Fruit fly (Drosophila melanogaster) whole organism, wandering third instar larva: Measurements from ENCODE around the gene CG7675.

Source experiments
- Abd-B ChIP-seq: fragments of >200 bp; optimal IDR thresholded peaks from 2 replicates; lab custom pipeline; 2017; ENCODE audit warnings: missing biosample characterization, missing genetic modification characterization
- CG32264 ChIP-seq: fragments of 200-800 bp; sonication (Bioruptor generic); optimal IDR thresholded peaks from 2 replicates; lab custom pipeline; 2016; ENCODE audit warnings: missing biosample characterization, missing genetic modification characterization
- CG9705 ChIP-seq: fragments of 200-800 bp; sonication (Bioruptor generic); optimal IDR thresholded peaks from 2 replicates; lab custom pipeline; 2018; ENCODE audit warnings: missing biosample characterization, mild to moderate bottlenecking, missing genetic modification characterization
- CrebA ChIP-seq: fragments of 200-800 bp; sonication (Bioruptor generic); optimal IDR thresholded peaks from 2 replicates; lab custom pipeline; 2016; ENCODE audit warnings: missing biosample characterization, mild to moderate bottlenecking, missing genetic modification characterization, borderline replicate concordance
- Dfd ChIP-seq: fragments of >200 bp; optimal IDR thresholded peaks from 2 replicates; lab custom pipeline; 2017; ENCODE audit warnings: missing biosample characterization, missing genetic modification characterization
- Dif ChIP-seq: fragments of 200-275, 200-300 bp; sonication (Bioruptor generic); optimal IDR thresholded peaks from 2 replicates; lab custom pipeline; 2018; ENCODE audit warnings: missing biosample characterization, missing genetic modification characterization; ENCODE audit not compliant: partially characterized antibody
- GATAd ChIP-seq: sonication (Bioruptor generic); optimal IDR thresholded peaks from 2 replicates; lab custom pipeline; 2016; ENCODE audit warnings: missing biosample characterization, missing genetic modification characterization
- HLH106 ChIP-seq: fragments of 200-800 bp; optimal IDR thresholded peaks from 3 replicates; lab custom pipeline; 2019; ENCODE audit warnings: missing biosample characterization, mild to moderate bottlenecking, missing genetic modification characterization, moderate library complexity
- Hnf4 ChIP-seq: fragments of 200-800 bp; sonication (Bioruptor generic); optimal IDR thresholded peaks from 2 replicates; lab custom pipeline; 2016; ENCODE audit warnings: missing biosample characterization, mild to moderate bottlenecking, missing genetic modification characterization
- Hr78 ChIP-seq: fragments of >200 bp; optimal IDR thresholded peaks from 2 replicates; lab custom pipeline; 2017; ENCODE audit warnings: missing biosample characterization, missing genetic modification characterization
- Hr83 ChIP-seq: fragments of 200-300 bp; sonication (Bioruptor generic); optimal IDR thresholded peaks from 2 replicates; lab custom pipeline; 2016; ENCODE audit warnings: missing biosample characterization, mild to moderate bottlenecking, missing genetic modification characterization, moderate library complexity; ENCODE audit not compliant: poor library complexity, severe bottlenecking
- Jra ChIP-seq: sonication (Bioruptor generic); optimal IDR thresholded peaks from 2 replicates; lab custom pipeline; 2016; ENCODE audit warnings: missing biosample characterization, missing genetic modification characterization
- Mio ChIP-seq: sonication (Bioruptor generic); optimal IDR thresholded peaks from 2 replicates; lab custom pipeline; 2016; ENCODE audit warnings: missing biosample characterization, missing genetic modification characterization
- Myc ChIP-seq: fragments of >200 bp; optimal IDR thresholded peaks from 2 replicates; lab custom pipeline; 2017
- N ChIP-seq: fragments of >200 bp; optimal IDR thresholded peaks from 2 replicates; lab custom pipeline; 2018; ENCODE audit warnings: missing biosample characterization, missing external identifiers, missing genetic modification characterization
- OdsH ChIP-seq: fragments of 200-800 bp; sonication (Bioruptor generic); optimal IDR thresholded peaks from 2 replicates; lab custom pipeline; 2016; ENCODE audit warnings: missing biosample characterization, mild to moderate bottlenecking, missing genetic modification characterization
- Rel ChIP-seq, 2 experiments: fragments of 200-800 bp; sonication (Bioruptor generic) in 1 of 2; optimal IDR thresholded peaks; 2 replicates in 1 of 2; 3 replicates in 1 of 2; lab custom pipeline; 2016 to 2019; ENCODE audit warnings: mild to moderate bottlenecking in 2 of 2, missing biosample characterization in 2 of 2, missing genetic modification characterization in 2 of 2, moderate library complexity in 1 of 2
- Sp1 ChIP-seq: fragments of 200-800 bp; sonication (Bioruptor generic); optimal IDR thresholded peaks from 3 replicates; lab custom pipeline; 2019; ENCODE audit warnings: missing biosample characterization, mild to moderate bottlenecking, missing genetic modification characterization, moderate library complexity
- Vsx2 ChIP-seq: fragments of 200-300, 225-300 bp; sonication (Bioruptor generic); optimal IDR thresholded peaks from 2 replicates; lab custom pipeline; 2018; ENCODE audit warnings: missing biosample characterization, missing genetic modification characterization; ENCODE audit not compliant: partially characterized antibody
- br ChIP-seq: fragments of 200-800 bp; sonication (Bioruptor generic); optimal IDR thresholded peaks from 2 replicates; lab custom pipeline; 2016; ENCODE audit warnings: missing biosample characterization, missing genetic modification characterization
- brk ChIP-seq: fragments of 200-800 bp; sonication (Bioruptor generic); optimal IDR thresholded peaks from 2 replicates; lab custom pipeline; 2016; ENCODE audit warnings: missing biosample characterization, mild to moderate bottlenecking, missing genetic modification characterization
- dl ChIP-seq, 2 experiments: fragments of 175-275, 200-275 bp in 1 of 2; fragments of 200-275 bp in 1 of 2; sonication (Bioruptor generic); optimal IDR thresholded peaks; lab custom pipeline; 2018; ENCODE audit warnings: mild to moderate bottlenecking in 2 of 2, missing biosample characterization in 2 of 2, missing genetic modification characterization in 2 of 2, moderate library complexity in 2 of 2; ENCODE audit not compliant: partially characterized antibody in 2 of 2, insufficient read depth in 1 of 2
- dmrt93B ChIP-seq: fragments of 200-800 bp; sonication (Bioruptor generic); optimal IDR thresholded peaks from 2 replicates; lab custom pipeline; 2018; ENCODE audit warnings: missing biosample characterization, mild to moderate bottlenecking, missing genetic modification characterization
- dsf ChIP-seq: sonication (Bioruptor generic); optimal IDR thresholded peaks from 2 replicates; lab custom pipeline; 2016; ENCODE audit warnings: missing biosample characterization, missing genetic modification characterization, borderline replicate concordance
- ey ChIP-seq: fragments of 200-800 bp; sonication (Bioruptor generic); optimal IDR thresholded peaks from 2 replicates; lab custom pipeline; 2016; ENCODE audit warnings: missing biosample characterization, missing genetic modification characterization
- foxo ChIP-seq, 2 experiments: fragments of 200-800 bp; sonication (Bioruptor generic); optimal IDR thresholded peaks; 2 replicates in 1 of 2; 3 replicates in 1 of 2; lab custom pipeline; 2016 to 2017; ENCODE audit warnings: missing biosample characterization in 2 of 2, missing genetic modification characterization in 2 of 2
- fru ChIP-seq: fragments of 200-800 bp; sonication (Bioruptor generic); optimal IDR thresholded peaks from 3 replicates; lab custom pipeline; 2016; ENCODE audit warnings: missing biosample characterization, mild to moderate bottlenecking, missing genetic modification characterization
- h ChIP-seq: fragments of 200-800 bp; sonication (Bioruptor generic); optimal IDR thresholded peaks from 3 replicates; lab custom pipeline; 2016; ENCODE audit warnings: missing biosample characterization, mild to moderate bottlenecking, missing genetic modification characterization
- jim ChIP-seq: fragments of 175-275, 200-325 bp; sonication (Bioruptor generic); optimal IDR thresholded peaks from 2 replicates; lab custom pipeline; 2016; ENCODE audit warnings: missing biosample characterization, mild to moderate bottlenecking, missing genetic modification characterization
- lola ChIP-seq: fragments of >200 bp; optimal IDR thresholded peaks from 2 replicates; lab custom pipeline; 2017; ENCODE audit warnings: missing biosample characterization, missing genetic modification characterization
- pan ChIP-seq: fragments of >200 bp; optimal IDR thresholded peaks from 2 replicates; lab custom pipeline; 2017
- psq ChIP-seq: fragments of 200-800 bp; sonication (Bioruptor generic); optimal IDR thresholded peaks from 3 replicates; lab custom pipeline; 2017; ENCODE audit warnings: missing biosample characterization, mild to moderate bottlenecking, missing genetic modification characterization, moderate library complexity
- rgr ChIP-seq: fragments of 200-800 bp; sonication (Bioruptor generic); optimal IDR thresholded peaks from 3 replicates; lab custom pipeline; 2016; ENCODE audit warnings: missing biosample characterization, mild to moderate bottlenecking, missing genetic modification characterization
- sage ChIP-seq: fragments of 200-800 bp; sonication (Bioruptor generic); optimal IDR thresholded peaks from 2 replicates; lab custom pipeline; 2016; ENCODE audit warnings: missing biosample characterization, mild to moderate bottlenecking, missing genetic modification characterization
- sv ChIP-seq: fragments of 200-800 bp; sonication (Bioruptor generic); optimal IDR thresholded peaks from 3 replicates; lab custom pipeline; 2016; ENCODE audit warnings: missing biosample characterization, missing genetic modification characterization
- tai ChIP-seq: sonication (Bioruptor generic); optimal IDR thresholded peaks from 2 replicates; lab custom pipeline; 2016; ENCODE audit warnings: missing biosample characterization, missing genetic modification characterization
- usp ChIP-seq: fragments of >200 bp; optimal IDR thresholded peaks from 2 replicates; lab custom pipeline; 2017; ENCODE audit warnings: missing biosample characterization, missing genetic modification characterization
- woc ChIP-seq: sonication (Bioruptor generic); optimal IDR thresholded peaks from 2 replicates; lab custom pipeline; 2016; ENCODE audit warnings: missing biosample characterization, mild to moderate bottlenecking, missing genetic modification characterization

The CG7675 gene

DNA sequence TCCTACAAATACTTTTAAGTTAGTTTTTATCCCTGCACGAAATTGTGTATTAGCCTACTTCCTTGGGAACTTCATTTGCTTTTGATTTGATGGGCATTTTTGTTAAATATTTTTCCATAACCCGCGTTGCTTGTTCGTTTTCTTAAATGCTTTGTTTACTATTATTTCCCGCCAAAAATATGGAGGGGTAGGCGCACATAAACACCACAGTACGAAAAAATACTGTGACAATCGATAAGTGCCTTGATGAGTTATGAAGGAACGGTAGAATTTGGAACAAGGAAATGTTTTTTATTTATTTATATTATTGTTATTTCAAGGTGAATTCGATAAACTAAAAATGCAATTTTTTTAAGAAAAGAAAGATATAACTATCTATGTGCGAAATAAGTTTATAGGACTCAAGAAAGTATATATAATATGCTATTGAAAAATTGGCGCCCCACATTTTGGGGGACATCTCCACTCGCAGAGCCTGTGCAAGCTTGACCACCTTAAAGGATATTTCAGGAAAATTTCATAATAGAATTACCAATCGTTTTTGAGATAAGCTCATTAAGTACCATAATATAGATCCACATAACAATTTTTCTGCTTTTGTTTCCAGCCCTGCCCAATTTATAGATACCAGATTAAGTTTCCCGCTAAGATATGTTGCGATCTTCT is 14.9 kb downstream of the CG7675 start, which contains the start of the genes WRNexo and Nup43:
TSS of gene WRNexo (minus strand) at position 185 of the 666 bp plus-strand sequence.
TSS of gene Nup43 (plus strand) at position 661 of the 666 bp plus-strand sequence.
- TF ChIP-seq GATAd (no peak), psq (GFP tag; lab: Kevin White, UChicago) (no peak), Jra (GFP tag; lab: Kevin White, UChicago) (no peak), dl (GFP tag; optimal IDR thresholded peaks at IDR 0.05; lab: Kevin White, UChicago; ENCODE audit: insufficient read depth in 1 of 2, partially characterized antibody in 2 of 2) (no peak), HLH106 (tag; lab: Kevin White, UChicago) (peak; percentile 57), jim (GFP tag; lab: Kevin White, UChicago) (no peak), dmrt93B (GFP tag; lab: Kevin White, UChicago) (peak; percentile 20), lola (GFP tag; lab: Kevin White, UChicago) (no peak), dsf (GFP tag; lab: Kevin White, UChicago) (no peak), CG9705 (GFP tag; lab: Kevin White, UChicago) (no peak), woc (peak; percentile 58), Vsx2 (GFP tag; lab: Kevin White, UChicago) (no peak), CrebA (GFP tag; lab: Kevin White, UChicago) (no peak), N (GFP tag; lab: Kevin White, UChicago) (no peak), OdsH (no peak), Hr83 (GFP tag; lab: Kevin White, UChicago) (no peak), rgr (GFP tag; lab: Kevin White, UChicago) (no peak), Sp1 (GFP tag; lab: Kevin White, UChicago) (no peak), foxo (GFP tag; optimal IDR thresholded peaks at IDR 0.05; lab: Kevin White, UChicago) (peak in 1 of 2 experiments; percentile 47), tai (no peak), pan (no peak), Hnf4 (GFP tag; lab: Kevin White, UChicago) (no peak), Mio (GFP tag; lab: Kevin White, UChicago) (no peak), sage (GFP tag; lab: Kevin White, UChicago) (no peak), brk (no peak), br (GFP tag; lab: Kevin White, UChicago) (no peak), usp (GFP tag; lab: Kevin White, UChicago) (no peak), CG32264 (GFP tag; lab: Kevin White, UChicago) (no peak), h (GFP tag; lab: Kevin White, UChicago) (no peak), Myc (lab: Kevin White, UChicago) (peak; percentile 4), Hr78 (GFP tag; lab: Kevin White, UChicago) (no peak), ey (GFP tag; lab: Kevin White, UChicago) (peak; percentile 7), Abd-B (GFP tag; lab: Kevin White, UChicago) (no peak), Rel (GFP tag; optimal IDR thresholded peaks at IDR 0.05; lab: Kevin White, UChicago) (no peak), Rel (tag; optimal IDR thresholded peaks at IDR 0.05; lab: Kevin White, UChicago) (no peak), sv (GFP tag; lab: Kevin White, UChicago) (peak; percentile 14), fru (no peak), Dif (GFP tag; lab: Kevin White, UChicago) (no peak), Dfd (no peak)

DNA sequence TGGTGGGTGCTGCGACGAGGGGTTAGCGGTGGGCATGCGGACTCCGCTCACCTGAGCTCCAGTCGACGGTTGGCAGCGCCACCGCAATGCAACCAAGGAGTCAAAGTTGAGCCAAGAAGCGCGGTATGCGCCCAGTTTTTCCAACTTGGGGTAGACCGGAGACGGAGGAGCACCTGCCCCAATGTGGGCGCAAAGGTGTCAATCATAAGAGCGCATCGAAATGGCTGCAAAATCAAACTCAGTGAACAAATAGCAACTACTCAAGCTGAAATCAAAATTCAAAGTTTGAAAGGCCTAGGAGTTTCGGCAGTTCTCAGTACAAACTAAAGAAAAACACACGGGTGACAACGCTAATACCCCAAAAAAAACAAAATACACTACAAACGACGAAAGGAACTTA is 19.3 kb downstream of the CG7675 start, which contains the start of gene hmw:
TSS of gene hmw (plus strand) at position 301 of the 400 bp plus-strand sequence.
- TF ChIP-seq psq (GFP tag; lab: Kevin White, UChicago) (no peak), sv (GFP tag; lab: Kevin White, UChicago) (no peak), foxo (GFP tag; optimal IDR thresholded peaks at IDR 0.05; lab: Kevin White, UChicago) (no peak), dmrt93B (GFP tag; lab: Kevin White, UChicago) (no peak), Myc (lab: Kevin White, UChicago) (no peak), Sp1 (GFP tag; lab: Kevin White, UChicago) (no peak), Jra (GFP tag; lab: Kevin White, UChicago) (no peak), Rel (GFP tag; optimal IDR thresholded peaks at IDR 0.05; lab: Kevin White, UChicago) (no peak), Rel (tag; optimal IDR thresholded peaks at IDR 0.05; lab: Kevin White, UChicago) (no peak), HLH106 (tag; lab: Kevin White, UChicago) (no peak), brk (no peak), lola (GFP tag; lab: Kevin White, UChicago) (no peak)
